Fruit fly (Drosophila melanogaster) whole organism, embryonic: Measurements from ENCODE around the gene Ostgamma.

Source experiments
- Asciz ChIP-seq: fragments of 200-800 bp; sonication (Bioruptor generic); optimal IDR thresholded peaks from 2 replicates; lab custom pipeline; 2017; ENCODE audit warnings: missing biosample characterization, mild to moderate bottlenecking, missing genetic modification characterization, missing genetic modification reagents
- B-H1 ChIP-seq: fragments of 200-800 bp; sonication (Bioruptor generic); IDR thresholded peaks from 3 replicates; pipeline ENCODE4 v1.3.6; 2022; ENCODE audit warnings: missing biosample characterization, missing genetic modification characterization
- Blimp-1 ChIP-seq: fragments of 200-800 bp; sonication (Bioruptor generic); optimal IDR thresholded peaks from 3 replicates; lab custom pipeline; 2018; ENCODE audit warnings: missing biosample characterization, missing genetic modification characterization, mild to moderate bottlenecking, moderate library complexity, missing genetic modification reagents
- CG10267 ChIP-seq: fragments of 200-800 bp; sonication (Bioruptor generic); optimal IDR thresholded peaks from 2 replicates; lab custom pipeline; 2018; ENCODE audit warnings: missing biosample characterization, mild to moderate bottlenecking, missing genetic modification characterization, moderate library complexity
- CG11504 ChIP-seq: fragments of 200-800 bp; sonication (Bioruptor generic); optimal IDR thresholded peaks from 3 replicates; lab custom pipeline; 2019; ENCODE audit warnings: missing biosample characterization, mild to moderate bottlenecking, missing genetic modification characterization, moderate library complexity
- CG13123 ChIP-seq: fragments of 200-800 bp; sonication (Bioruptor generic); optimal IDR thresholded peaks from 2 replicates; lab custom pipeline; 2016; ENCODE audit warnings: missing biosample characterization, missing genetic modification characterization
- CG17186 ChIP-seq: fragments of 200-800 bp; sonication (Bioruptor generic); optimal IDR thresholded peaks from 3 replicates; lab custom pipeline; 2017; ENCODE audit warnings: missing biosample characterization, missing genetic modification reagents, missing genetic modification characterization
- CG17359 ChIP-seq: fragments of 200-800 bp; sonication (Bioruptor generic); optimal IDR thresholded peaks from 3 replicates; lab custom pipeline; 2018; ENCODE audit warnings: missing biosample characterization, mild to moderate bottlenecking, missing genetic modification characterization, moderate library complexity
- CG1792 ChIP-seq: fragments of 200-800 bp; sonication (Bioruptor generic); optimal IDR thresholded peaks from 2 replicates; lab custom pipeline; 2016; ENCODE audit warnings: missing biosample characterization, missing genetic modification characterization
- CG18599 ChIP-seq: fragments of 200-800 bp; sonication (Bioruptor generic); optimal IDR thresholded peaks from 3 replicates; lab custom pipeline; 2017; ENCODE audit warnings: missing biosample characterization, missing genetic modification characterization, mild to moderate bottlenecking, moderate library complexity, missing genetic modification reagents
- CG2712 ChIP-seq: fragments of 200-800 bp; optimal IDR thresholded peaks from 3 replicates; lab custom pipeline; 2019; ENCODE audit warnings: missing biosample characterization, mild to moderate bottlenecking, missing genetic modification characterization, moderate library complexity
- CG31441 ChIP-seq: fragments of 200-800 bp; sonication (Bioruptor generic); IDR thresholded peaks from 2 replicates; pipeline ENCODE4 v1.3.6; 2022; ENCODE audit warnings: missing biosample characterization, missing genetic modification characterization
- CG3281 ChIP-seq: fragments of 200-800 bp; sonication (Bioruptor generic); optimal IDR thresholded peaks from 3 replicates; lab custom pipeline; 2017; ENCODE audit warnings: missing biosample characterization, mild to moderate bottlenecking, missing genetic modification characterization
- CG4617 ChIP-seq: fragments of 200-800 bp; sonication (Bioruptor generic); optimal IDR thresholded peaks from 3 replicates; lab custom pipeline; 2016; ENCODE audit warnings: missing biosample characterization, missing genetic modification characterization, borderline replicate concordance
- CG4854 ChIP-seq: fragments of 200-800 bp; sonication (Bioruptor generic); optimal IDR thresholded peaks from 2 replicates; lab custom pipeline; 2016; ENCODE audit warnings: missing biosample characterization, missing genetic modification characterization, inconsistent platforms
- CG6791 ChIP-seq: fragments of 200-800 bp; sonication (Bioruptor generic); IDR thresholded peaks from 3 replicates; pipeline ENCODE4 v1.3.6; 2022; ENCODE audit warnings: missing biosample characterization, missing genetic modification characterization; ENCODE audit not compliant: partially characterized antibody
- CG6854 ChIP-seq: fragments of 200-800 bp; sonication (Bioruptor generic); optimal IDR thresholded peaks from 3 replicates; lab custom pipeline; 2017; ENCODE audit warnings: missing biosample characterization, mild to moderate bottlenecking, missing genetic modification characterization
- CG7839 ChIP-seq: fragments of 200-800 bp; sonication (Bioruptor generic); optimal IDR thresholded peaks from 3 replicates; lab custom pipeline; 2018; ENCODE audit warnings: missing biosample characterization, mild to moderate bottlenecking, missing genetic modification characterization, moderate library complexity
- CTCF ChIP-seq: fragments of 200-800 bp; sonication (Bioruptor generic); optimal IDR thresholded peaks from 2 replicates; lab custom pipeline; 2017; ENCODE audit warnings: missing biosample characterization, mild to moderate bottlenecking, missing genetic modification characterization, moderate library complexity
- Deaf1 ChIP-seq: fragments of 200-800 bp; optimal IDR thresholded peaks from 3 replicates; lab custom pipeline; 2019; ENCODE audit warnings: missing biosample characterization, mild to moderate bottlenecking, missing genetic modification characterization, moderate library complexity
- Eip74EF ChIP-seq, 2 experiments: fragments of 200-800 bp in 1 of 2; fragments of >200 bp in 1 of 2; sonication (Bioruptor generic) in 1 of 2; optimal IDR thresholded peaks; 2 replicates each; lab custom pipeline; 2017 to 2019; ENCODE audit warnings: missing biosample characterization in 2 of 2, missing genetic modification characterization in 2 of 2, mild to moderate bottlenecking in 1 of 2, moderate library complexity in 1 of 2
- Fer1 ChIP-seq: fragments of 200-800 bp; sonication (Bioruptor generic); optimal IDR thresholded peaks from 2 replicates; lab custom pipeline; 2017; ENCODE audit warnings: missing biosample characterization, mild to moderate bottlenecking, missing genetic modification characterization
- Hand ChIP-seq: fragments of 200-800 bp; sonication (Bioruptor generic); optimal IDR thresholded peaks from 2 replicates; lab custom pipeline; 2017; ENCODE audit warnings: mild to moderate bottlenecking, missing biosample characterization, missing genetic modification reagents, missing genetic modification characterization
- MTF-1 ChIP-seq: fragments of 200-800 bp; sonication (Bioruptor generic); optimal IDR thresholded peaks from 2 replicates; lab custom pipeline; 2018; ENCODE audit warnings: missing biosample characterization, mild to moderate bottlenecking, missing genetic modification characterization, borderline replicate concordance
- Oli ChIP-seq: fragments of 200-800 bp; sonication (Bioruptor generic); optimal IDR thresholded peaks from 2 replicates; lab custom pipeline; 2018; ENCODE audit warnings: missing biosample characterization, mild to moderate bottlenecking, missing genetic modification characterization, moderate library complexity
- Ptx1 ChIP-seq: fragments of 200-800 bp; sonication (Bioruptor generic); IDR thresholded peaks from 2 replicates; pipeline ENCODE4 v1.3.6; 2022; ENCODE audit warnings: missing biosample characterization, missing genetic modification characterization
- Sry-β ChIP-seq: fragments of 200-800 bp; sonication (Bioruptor generic); optimal IDR thresholded peaks from 2 replicates; lab custom pipeline; 2018; ENCODE audit warnings: missing biosample characterization, mild to moderate bottlenecking, missing genetic modification characterization, moderate library complexity
- Sry-δ ChIP-seq: fragments of 200-800 bp; sonication (Bioruptor generic); optimal IDR thresholded peaks from 2 replicates; lab custom pipeline; 2016; ENCODE audit warnings: missing biosample characterization, missing genetic modification characterization
- Xrp1 ChIP-seq: fragments of 200-800 bp; sonication (Bioruptor generic); IDR thresholded peaks from 2 replicates; pipeline ENCODE4 v1.3.6; 2022; ENCODE audit warnings: missing biosample characterization, missing genetic modification characterization
- chm ChIP-seq: fragments of 200-800 bp; sonication (Bioruptor generic); IDR thresholded peaks from 2 replicates; pipeline ENCODE4 v1.3.6; 2022; ENCODE audit warnings: missing biosample characterization, missing genetic modification characterization
- dimm ChIP-seq: fragments of 200-800 bp; sonication (Bioruptor generic); IDR thresholded peaks from 2 replicates; pipeline ENCODE4 v1.3.6; 2022; ENCODE audit warnings: missing biosample characterization, missing genetic modification characterization
- dmrt99B ChIP-seq: fragments of 200-800 bp; sonication (Bioruptor generic); optimal IDR thresholded peaks from 2 replicates; lab custom pipeline; 2018; ENCODE audit warnings: missing biosample characterization, mild to moderate bottlenecking, missing genetic modification characterization, moderate library complexity
- en ChIP-seq: fragments of 200-800 bp; sonication (Bioruptor generic); optimal IDR thresholded peaks from 2 replicates; lab custom pipeline; 2016; ENCODE audit warnings: missing biosample characterization, missing genetic modification characterization
- ewg ChIP-seq: fragments of 200-800 bp; sonication (Bioruptor generic); optimal IDR thresholded peaks from 3 replicates; lab custom pipeline; 2017; ENCODE audit warnings: mild to moderate bottlenecking, missing biosample characterization, missing genetic modification reagents, missing genetic modification characterization
- fd96Cb ChIP-seq: fragments of 200-800 bp; sonication (Bioruptor generic); optimal IDR thresholded peaks from 2 replicates; lab custom pipeline; 2018; ENCODE audit warnings: missing biosample characterization, mild to moderate bottlenecking, missing genetic modification characterization, moderate library complexity
- fu2 ChIP-seq: fragments of 200-800 bp; sonication (Bioruptor generic); optimal IDR thresholded peaks from 2 replicates; lab custom pipeline; 2016; ENCODE audit warnings: missing biosample characterization, missing genetic modification characterization
- gsb ChIP-seq: fragments of 200-800 bp; sonication (Bioruptor generic); IDR thresholded peaks from 2 replicates; pipeline ENCODE4 v1.3.6; 2022; ENCODE audit warnings: missing biosample characterization, missing genetic modification characterization
- ken ChIP-seq: fragments of 200-800 bp; sonication (Bioruptor generic); IDR thresholded peaks from 3 replicates; pipeline ENCODE4 v1.3.6; 2022; ENCODE audit warnings: missing biosample characterization, missing genetic modification characterization
- lola ChIP-seq, 3 experiments: fragments of >200 bp in 2 of 3; fragments of 200-800 bp in 1 of 3; sonication (Bioruptor generic) in 1 of 3; optimal IDR thresholded peaks; 2 replicates each; lab custom pipeline; 2017 to 2019; ENCODE audit warnings: missing biosample characterization in 3 of 3, missing genetic modification characterization in 3 of 3, mild to moderate bottlenecking in 1 of 3, moderate library complexity in 1 of 3
- nmo ChIP-seq: fragments of 200-800 bp; sonication (Bioruptor generic); optimal IDR thresholded peaks from 2 replicates; lab custom pipeline; 2018; ENCODE audit warnings: missing biosample characterization, mild to moderate bottlenecking, missing genetic modification characterization, moderate library complexity
- odd ChIP-seq: fragments of 200-800 bp; sonication (Bioruptor generic); optimal IDR thresholded peaks from 2 replicates; lab custom pipeline; 2017; ENCODE audit warnings: missing biosample characterization, mild to moderate bottlenecking, missing genetic modification characterization
- pum ChIP-seq: fragments of 200-800 bp; sonication (Bioruptor generic); optimal IDR thresholded peaks from 2 replicates; lab custom pipeline; 2016; ENCODE audit warnings: missing biosample characterization, missing genetic modification characterization
- salm ChIP-seq: fragments of 200-800 bp; sonication (Bioruptor generic); optimal IDR thresholded peaks from 2 replicates; lab custom pipeline; 2018; ENCODE audit warnings: missing biosample characterization, mild to moderate bottlenecking, missing genetic modification characterization
- so ChIP-seq: fragments of 200-800 bp; sonication (Bioruptor generic); IDR thresholded peaks from 3 replicates; pipeline ENCODE4 v1.3.6; 2022; ENCODE audit warnings: missing biosample characterization, missing genetic modification characterization
- toy ChIP-seq: fragments of 200-800 bp; sonication (Bioruptor generic); IDR thresholded peaks from 2 replicates; pipeline ENCODE4 v1.3.6; 2022; ENCODE audit warnings: missing biosample characterization, missing genetic modification characterization
- unpg ChIP-seq: fragments of 200-800 bp; sonication (Bioruptor generic); optimal IDR thresholded peaks from 3 replicates; lab custom pipeline; 2018; ENCODE audit warnings: missing biosample characterization, mild to moderate bottlenecking, missing genetic modification characterization, moderate library complexity
- wdn ChIP-seq: fragments of 200-800 bp; sonication (Bioruptor generic); IDR thresholded peaks from 2 replicates; pipeline ENCODE4 v1.3.6; 2022; ENCODE audit warnings: missing biosample characterization, missing genetic modification characterization
- wor ChIP-seq: fragments of 200-800 bp; sonication (Bioruptor generic); IDR thresholded peaks from 2 replicates; pipeline ENCODE4 v1.3.6; 2022; ENCODE audit warnings: missing biosample characterization, missing genetic modification characterization
- zfh2 ChIP-seq: fragments of 200-800 bp; sonication (Bioruptor generic); optimal IDR thresholded peaks from 2 replicates; lab custom pipeline; 2016; ENCODE audit warnings: missing biosample characterization, missing genetic modification characterization

The Ostgamma gene

DNA sequence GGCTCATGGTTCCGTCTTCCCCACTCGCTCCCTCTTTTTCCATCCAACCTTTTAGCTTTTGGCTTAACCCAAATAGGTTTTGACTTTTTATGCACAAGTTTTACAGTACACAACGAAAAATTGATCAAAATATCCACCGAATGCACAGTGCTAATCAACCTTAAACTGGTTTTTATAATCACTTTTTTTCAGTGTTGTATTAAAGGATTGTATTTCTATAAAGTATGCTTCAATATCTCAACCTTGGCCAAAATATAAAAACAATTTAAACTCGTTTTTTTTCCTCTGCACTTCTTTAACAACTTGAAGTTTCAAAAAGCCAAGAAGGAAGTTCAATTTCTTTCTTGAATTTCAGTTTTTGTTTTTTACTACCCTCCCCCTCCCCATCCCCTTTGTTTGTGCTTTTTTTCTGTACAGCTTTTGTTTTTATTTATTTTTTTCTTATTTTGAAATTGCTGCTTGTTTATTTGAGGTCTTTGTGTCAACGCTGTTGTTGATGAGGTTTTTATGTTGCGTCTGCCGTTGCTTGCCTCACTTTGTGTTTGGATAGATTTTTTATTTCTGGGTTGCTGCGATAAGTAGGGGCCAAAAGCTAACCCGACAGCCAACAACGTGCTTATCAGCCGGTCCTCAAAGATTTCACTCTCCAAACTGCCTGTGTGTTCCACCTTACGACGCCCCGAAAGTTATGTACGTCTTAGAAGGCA lies 22.9 kb downstream of the Ostgamma start (continued):
- TF ChIP-seq CG18599 (no peak), CG3281 (peak; percentile 9), CG17186 (GFP tag; lab: Kevin White, UChicago) (no peak), Ptx1 (GFP tag; lab: Robert Waterston, UW) (no peak), CG17359 (peak; percentile 44), MTF-1 (GFP tag; lab: Kevin White, UChicago) (no peak), unpg (GFP tag; lab: Kevin White, UChicago) (peak; percentile 38), zfh2 (GFP tag; lab: Kevin White, UChicago) (no peak), dmrt99B (tag; lab: Kevin White, UChicago) (peak; percentile 43), chm (GFP tag; lab: Robert Waterston, UW) (peak; percentile 26; the same call in 1 of the 2 replicates), CG13123 (GFP tag; lab: Kevin White, UChicago) (no peak), ken (GFP tag; lab: Robert Waterston, UW) (no peak), Deaf1 (tag; lab: Kevin White, UChicago) (no peak), Fer1 (GFP tag; lab: Kevin White, UChicago) (peak; percentile 23), CG11504 (tag; lab: Kevin White, UChicago) (peak; percentile 60), Sry-δ (GFP tag; lab: Kevin White, UChicago) (no peak), gsb (GFP tag; lab: Robert Waterston, UW) (no peak), salm (tag; lab: Kevin White, UChicago) (no peak), Oli (tag; lab: Kevin White, UChicago) (peak; percentile 40), CTCF (GFP tag; lab: Kevin White, UChicago) (no peak), fu2 (GFP tag; lab: Kevin White, UChicago) (no peak), CG10267 (tag; lab: Kevin White, UChicago) (peak; percentile 3), nmo (GFP tag; lab: Kevin White, UChicago) (peak; percentile 33), Blimp-1 (peak; percentile 32), CG7839 (tag; lab: Kevin White, UChicago) (peak; percentile 41), CG4617 (GFP tag; lab: Kevin White, UChicago) (no peak), wdn (no peak), B-H1 (GFP tag; lab: Robert Waterston, UW) (no peak), dimm (GFP tag; lab: Robert Waterston, UW) (no peak), Xrp1 (GFP tag; lab: Robert Waterston, UW) (no peak; the same call in 1 of the 2 replicates), CG6791 (GFP tag; lab: Robert Waterston, UW) (no peak), CG31441 (GFP tag; lab: Robert Waterston, UW) (peak; percentile 49), CG1792 (no peak), Hand (GFP tag; lab: Kevin White, UChicago) (no peak), wor (no peak), en (GFP tag; lab: Kevin White, UChicago) (no peak), odd (peak; percentile 4), fd96Cb (tag; lab: Kevin White, UChicago) (peak; percentile 31), CG6854 (GFP tag; lab: Kevin White, UChicago) (no peak), so (GFP tag; lab: Robert Waterston, UW) (no peak), Asciz (GFP tag; lab: Kevin White, UChicago) (peak; percentile 58), Eip74EF (GFP tag; optimal IDR thresholded peaks at IDR 0.05; lab: Kevin White, UChicago) (peak in 1 of 2 experiments; percentile 20), toy (GFP tag; lab: Robert Waterston, UW) (no peak), CG4854 (GFP tag; lab: Kevin White, UChicago) (no peak), ewg (peak; percentile 11), pum (no peak), CG2712 (peak; percentile 30), Sry-β (GFP tag; lab: Kevin White, UChicago) (no peak), lola (GFP tag; optimal IDR thresholded peaks at IDR 0.05; lab: Kevin White, UChicago) (no peak)
